Worm (Caenorhabditis elegans): ENCODE results near the gene T24C2.5.

DNA sequence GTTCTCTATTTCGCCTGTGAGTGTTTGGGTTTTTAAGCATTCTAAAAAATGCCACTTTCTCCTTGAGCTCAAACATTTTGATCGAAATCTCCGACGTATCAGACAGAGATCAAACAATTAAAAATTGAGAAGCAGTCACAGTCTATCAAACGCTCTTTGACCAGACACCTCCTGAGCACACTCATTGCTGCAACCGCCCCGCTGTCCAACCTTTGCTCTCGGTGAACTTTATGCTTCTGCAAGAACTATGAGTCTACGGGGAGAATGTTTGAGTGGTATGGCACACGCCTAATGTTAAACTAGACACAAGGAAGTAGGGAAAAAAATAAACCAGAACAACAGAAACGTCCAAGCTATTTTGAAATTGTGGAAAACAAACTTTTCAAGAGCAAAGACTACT lies 31.0 kb downstream of the T24C2.5 start:
- TF ChIP-seq lin-32 (GFP tag; optimal IDR thresholded peaks at IDR 0.05) = no peak
- TF ChIP-seq elt-1 (tag; optimal IDR thresholded peaks at IDR 0.05; ENCODE audit: borderline replicate concordance, insufficient read depth) = no peak
- TF ChIP-seq bed-3 (GFP tag; optimal IDR thresholded peaks at IDR 0.05) = no peak
- TF ChIP-seq lsy-2 (tag; optimal IDR thresholded peaks at IDR 0.05) = no peak
- TF ChIP-seq flh-1 (GFP tag; optimal IDR thresholded peaks at IDR 0.05) = no peak
- no peak for TF ChIP-seq nhr-76 (tag; optimal IDR thresholded peaks at IDR 0.05)
